Worm (Caenorhabditis elegans): ENCODE measurements around the gene dop-6.

ce11 chrX:4364877-4365276 lies 44.2 kb downstream of the dop-6 start, which contains the start of gene F14H12.8:
- no peak for TF ChIP-seq pha-4 (tag; optimal IDR thresholded peaks at IDR 0.05)
- TF ChIP-seq ham-2 (GFP tag; optimal IDR thresholded peaks at IDR 0.05) = no peak
- TF ChIP-seq elt-1 (tag; optimal IDR thresholded peaks at IDR 0.05; ENCODE audit: borderline replicate concordance, insufficient read depth) = no peak
- no peak for TF ChIP-seq nhr-28 (tag; optimal IDR thresholded peaks at IDR 0.05)
- TF ChIP-seq sem-2 (GFP tag; optimal IDR thresholded peaks at IDR 0.05) = no peak
- no peak for TF ChIP-seq lin-13 (tag; optimal IDR thresholded peaks at IDR 0.05)
- no peak for TF ChIP-seq nhr-76 (tag; optimal IDR thresholded peaks at IDR 0.05)
- TF ChIP-seq lin-32 (GFP tag; optimal IDR thresholded peaks at IDR 0.05) = no peak
- TF ChIP-seq snpc-4 (tag; optimal IDR thresholded peaks at IDR 0.05) = no peak
- no peak for TF ChIP-seq unc-62 (GFP tag; optimal IDR thresholded peaks at IDR 0.05)
- TF ChIP-seq nhr-237 (tag; optimal IDR thresholded peaks at IDR 0.05) = no peak
